Fruit fly (Drosophila melanogaster) whole organism, adult: Measurements from ENCODE around the gene CG6726.

Experiments used
- CG11617 ChIP-seq: fragments of 200-800 bp; sonication (Bioruptor generic); optimal IDR thresholded peaks from 2 replicates; lab custom pipeline; 2017; ENCODE audit warnings: mild to moderate bottlenecking, missing biosample characterization, missing genetic modification reagents, missing genetic modification characterization
- CG12768 ChIP-seq: fragments of 200-800 bp; sonication (Bioruptor generic); optimal IDR thresholded peaks from 2 replicates; lab custom pipeline; 2017; ENCODE audit warnings: missing biosample characterization, missing genetic modification characterization, mild to moderate bottlenecking, moderate library complexity, missing genetic modification reagents
- CG14711 ChIP-seq: fragments of 200-800 bp; sonication (Bioruptor generic); optimal IDR thresholded peaks from 2 replicates; lab custom pipeline; 2018; ENCODE audit warnings: missing biosample characterization, mild to moderate bottlenecking, missing genetic modification characterization, moderate library complexity
- CG1620 ChIP-seq: fragments of 200-800 bp; sonication (Bioruptor generic); optimal IDR thresholded peaks from 2 replicates; lab custom pipeline; 2016; ENCODE audit warnings: missing biosample characterization, missing genetic modification characterization
- CG33017 ChIP-seq: fragments of 200-800 bp; sonication (Bioruptor generic); optimal IDR thresholded peaks from 2 replicates; lab custom pipeline; 2018; ENCODE audit warnings: missing biosample characterization, mild to moderate bottlenecking, missing genetic modification characterization, moderate library complexity
- CG5204 ChIP-seq: fragments of 200-800 bp; sonication (Bioruptor generic); optimal IDR thresholded peaks from 2 replicates; lab custom pipeline; 2016; ENCODE audit warnings: missing biosample characterization, missing genetic modification characterization
- CG7045 ChIP-seq: fragments of 200-800 bp; sonication (Bioruptor generic); optimal IDR thresholded peaks from 2 replicates; lab custom pipeline; 2017; ENCODE audit warnings: missing biosample characterization, mild to moderate bottlenecking, missing genetic modification characterization
- CG7101 ChIP-seq: fragments of 200-800 bp; sonication (Bioruptor generic); optimal IDR thresholded peaks from 2 replicates; lab custom pipeline; 2018; ENCODE audit warnings: missing biosample characterization, mild to moderate bottlenecking, missing genetic modification characterization, moderate library complexity
- Clk ChIP-seq: fragments of 200-800 bp; sonication (Bioruptor generic); optimal IDR thresholded peaks from 2 replicates; lab custom pipeline; 2017; ENCODE audit warnings: missing biosample characterization, missing genetic modification characterization
- Crg-1 ChIP-seq: fragments of 200-800 bp; sonication (Bioruptor generic); optimal IDR thresholded peaks from 2 replicates; lab custom pipeline; 2016; ENCODE audit warnings: missing biosample characterization, missing genetic modification characterization
- Hr96 ChIP-seq: fragments of 200-800 bp; sonication (Bioruptor generic); optimal IDR thresholded peaks from 2 replicates; lab custom pipeline; 2016; ENCODE audit warnings: missing biosample characterization, missing genetic modification characterization
- Mnt ChIP-seq: fragments of 200-800 bp; sonication (Bioruptor generic); optimal IDR thresholded peaks from 2 replicates; lab custom pipeline; 2016; ENCODE audit warnings: missing biosample characterization, mild to moderate bottlenecking, missing genetic modification characterization
- bab1 ChIP-seq: fragments of 200-800 bp; sonication (Bioruptor generic); optimal IDR thresholded peaks from 3 replicates; lab custom pipeline; 2019; ENCODE audit warnings: missing biosample characterization, mild to moderate bottlenecking, missing genetic modification characterization, moderate library complexity
- cic ChIP-seq: fragments of 200-800 bp; sonication (Bioruptor generic); optimal IDR thresholded peaks from 2 replicates; lab custom pipeline; 2017; ENCODE audit warnings: missing biosample characterization, mild to moderate bottlenecking, missing genetic modification characterization, moderate library complexity
- cnc ChIP-seq, 2 experiments: fragments of >200 bp; optimal IDR thresholded peaks; 2 replicates each; lab custom pipeline; 2017
- kay ChIP-seq: fragments of 200-800 bp; sonication (Bioruptor generic); peaks from one replicate; lab custom pipeline; 2016; ENCODE audit warnings: missing biosample characterization, missing genetic modification characterization, borderline replicate concordance
- ovo ChIP-seq: fragments of 200-800 bp; sonication (Bioruptor generic); optimal IDR thresholded peaks from 2 replicates; lab custom pipeline; 2016; ENCODE audit warnings: missing biosample characterization, missing genetic modification characterization
- pad ChIP-seq: fragments of 200-800 bp; sonication (Bioruptor generic); optimal IDR thresholded peaks from 3 replicates; lab custom pipeline; 2017; ENCODE audit warnings: missing biosample characterization, missing genetic modification characterization, mild to moderate bottlenecking, moderate library complexity, missing genetic modification reagents
- tj ChIP-seq: fragments of 200-800 bp; sonication (Bioruptor generic); optimal IDR thresholded peaks from 3 replicates; lab custom pipeline; 2017; ENCODE audit warnings: missing biosample characterization, mild to moderate bottlenecking, missing genetic modification characterization, moderate library complexity
- toe ChIP-seq: fragments of 200-800 bp; sonication (Bioruptor generic); optimal IDR thresholded peaks from 2 replicates; lab custom pipeline; 2016; ENCODE audit warnings: missing biosample characterization, missing genetic modification characterization

CG6726 gene

DNA sequence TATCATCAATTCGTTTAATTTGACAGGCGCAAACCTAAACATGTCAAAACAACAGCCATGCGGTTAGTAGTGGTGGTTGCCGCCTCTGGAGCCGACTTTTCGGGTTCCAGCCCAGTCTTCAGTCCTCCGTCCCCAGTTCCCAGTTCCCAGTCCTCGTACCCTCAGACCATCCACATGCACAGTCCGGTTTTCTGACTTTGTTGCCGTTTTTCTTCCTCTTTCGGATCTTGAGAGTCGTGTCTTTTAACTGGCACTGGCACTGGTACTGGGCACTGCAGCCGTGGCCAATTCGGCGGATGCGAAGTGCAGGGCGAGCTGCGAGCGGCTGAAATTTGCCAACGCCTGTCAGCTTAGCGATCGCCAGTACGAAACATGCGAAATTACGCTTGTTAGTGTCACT, 40.8 kb downstream of the CG6726 start:
- TF ChIP-seq cic (no peak), CG7101 (no peak)

DNA sequence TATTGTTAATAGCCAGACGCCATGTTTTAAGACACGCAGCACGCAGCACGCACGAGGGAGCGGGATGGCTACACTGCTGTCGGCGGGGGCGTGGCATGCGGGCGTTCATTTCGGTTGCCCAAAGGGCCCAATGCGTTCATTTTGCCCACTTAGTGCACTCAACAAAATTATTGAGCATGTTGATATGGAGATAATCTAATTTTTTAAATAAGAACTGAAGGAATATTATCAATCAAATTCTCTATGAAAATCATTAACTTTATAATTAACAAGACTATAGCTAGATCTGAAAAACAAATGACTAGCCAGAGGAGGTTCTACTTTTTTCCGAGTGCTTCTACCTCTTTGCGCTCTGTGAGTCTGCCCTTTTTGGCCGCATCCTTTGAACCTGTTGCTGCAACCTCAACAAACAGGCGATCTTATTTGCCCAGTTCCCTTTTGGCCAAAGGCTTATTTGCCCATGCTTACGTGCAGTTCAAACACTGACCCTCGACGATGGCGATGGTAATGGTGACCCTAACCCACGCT, 41.8 kb downstream of the CG6726 start:
- TF ChIP-seq CG14711 (tag; lab: Kevin White, UChicago) (no peak), pad (GFP tag; lab: Kevin White, UChicago) (no peak), CG7101 (no peak), toe (no peak), ovo (GFP tag; lab: Kevin White, UChicago) (no peak), CG7045 (GFP tag; lab: Kevin White, UChicago) (no peak), CG11617 (GFP tag; lab: Kevin White, UChicago) (no peak), Mnt (GFP tag; lab: Kevin White, UChicago) (no peak), tj (GFP tag; lab: Kevin White, UChicago) (no peak), Clk (GFP tag; lab: Kevin White, UChicago) (no peak)

DNA sequence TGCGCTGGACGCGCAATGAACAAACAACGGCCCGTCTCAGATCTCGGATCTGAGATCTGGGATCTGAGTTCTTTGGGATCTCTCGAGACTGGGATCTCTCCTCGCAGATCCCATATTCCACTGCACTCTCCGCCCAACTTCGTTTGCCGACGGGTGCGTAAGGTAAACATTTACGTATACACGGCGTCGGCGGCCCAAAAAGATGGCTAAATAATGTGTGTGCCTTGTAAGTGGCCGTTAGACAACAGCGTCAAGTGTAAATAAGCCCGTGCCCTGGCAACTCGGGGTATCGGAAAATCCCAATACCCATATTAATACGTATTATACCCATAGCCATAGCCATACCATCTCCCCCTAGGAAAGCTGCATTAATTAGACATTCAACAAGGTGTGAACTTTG, 43.2 kb downstream of the CG6726 start:
- TF ChIP-seq Crg-1 (GFP tag; lab: Kevin White, UChicago) (no peak), CG5204 (GFP tag; lab: Kevin White, UChicago) (no peak), CG7045 (GFP tag; lab: Kevin White, UChicago) (no peak), CG1620 (GFP tag; lab: Kevin White, UChicago) (no peak), CG12768 (no peak), bab1 (GFP tag; lab: Kevin White, UChicago) (no peak), cnc (optimal IDR thresholded peaks at IDR 0.05; lab: Kevin White, UChicago) (no peak), CG11617 (GFP tag; lab: Kevin White, UChicago) (no peak), cic (no peak)

DNA sequence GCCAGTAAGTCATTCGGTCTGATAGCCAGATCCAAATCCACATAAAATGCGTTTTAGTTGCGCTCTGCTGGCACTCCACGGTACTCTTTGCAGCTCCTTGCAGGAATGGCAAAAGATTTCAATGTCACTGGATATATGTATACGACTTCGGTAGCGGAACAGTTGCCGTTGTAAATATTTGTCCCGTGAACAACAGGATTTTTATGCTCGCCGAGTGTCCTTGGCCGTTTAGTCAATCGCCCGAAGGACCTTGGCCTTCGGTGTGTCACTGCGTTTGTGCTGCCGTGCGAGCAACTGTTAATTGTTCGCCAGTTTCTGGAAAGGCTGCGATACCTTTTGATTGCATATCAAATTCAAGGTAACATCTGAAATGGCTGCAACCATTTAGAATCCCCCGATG, 46.9 kb downstream of the CG6726 start:
- no peak for TF ChIP-seq CG1620 (GFP tag; lab: Kevin White, UChicago)
- TF ChIP-seq Mnt (GFP tag; lab: Kevin White, UChicago), result no peak
- TF ChIP-seq tj (GFP tag; lab: Kevin White, UChicago), result no peak
- TF ChIP-seq Hr96, result no peak
- no peak for TF ChIP-seq pad (GFP tag; lab: Kevin White, UChicago)
- no peak for TF ChIP-seq CG5204 (GFP tag; lab: Kevin White, UChicago)
- no peak for TF ChIP-seq CG7101
- TF ChIP-seq Clk (GFP tag; lab: Kevin White, UChicago), result no peak
- TF ChIP-seq cnc (optimal IDR thresholded peaks at IDR 0.05; lab: Kevin White, UChicago), result no peak
- TF ChIP-seq toe, result no peak
- TF ChIP-seq CG33017 (tag; lab: Kevin White, UChicago), result no peak
- TF ChIP-seq ovo (GFP tag; lab: Kevin White, UChicago), result no peak
- no peak for TF ChIP-seq bab1 (GFP tag; lab: Kevin White, UChicago)

DNA sequence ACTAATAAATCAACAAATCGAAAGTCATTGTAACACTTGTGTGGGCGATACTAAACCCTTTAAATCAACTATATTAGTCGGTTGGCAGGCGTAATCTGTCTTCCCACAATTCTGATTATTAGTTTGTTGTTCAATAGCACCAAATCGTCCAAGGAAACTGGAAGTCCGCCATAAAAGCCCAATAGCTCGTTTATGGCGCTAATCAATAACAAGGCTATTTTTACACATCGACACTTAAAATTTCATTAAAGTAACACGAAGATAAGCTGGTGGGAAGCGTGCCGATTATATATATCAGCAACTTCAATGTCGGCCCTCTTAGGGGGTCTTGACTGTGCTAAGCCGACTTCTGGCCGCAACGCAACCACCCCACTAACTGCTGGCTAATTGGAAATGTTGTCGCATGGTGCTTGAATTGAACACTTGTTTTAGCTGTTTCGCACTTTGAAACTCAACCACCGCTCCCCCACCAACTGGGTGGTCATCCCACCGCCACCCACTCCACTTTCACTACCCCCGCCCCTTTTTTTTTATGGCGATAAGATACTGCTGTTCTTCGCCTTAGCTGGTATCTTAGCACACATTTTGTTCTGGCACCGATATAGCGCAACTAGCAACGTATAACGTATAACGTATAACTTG, 47.6 kb downstream of the CG6726 start:
- TF ChIP-seq kay (GFP tag; lab: Kevin White, UChicago) (no peak), cic (peak; percentile 71), bab1 (GFP tag; lab: Kevin White, UChicago) (no peak), Hr96 (no peak), ovo (GFP tag; lab: Kevin White, UChicago) (no peak), CG11617 (GFP tag; lab: Kevin White, UChicago) (no peak), Clk (GFP tag; lab: Kevin White, UChicago) (no peak), toe (no peak), CG12768 (peak; percentile 69), cnc (optimal IDR thresholded peaks at IDR 0.05; lab: Kevin White, UChicago) (no peak), CG5204 (GFP tag; lab: Kevin White, UChicago) (no peak), CG7101 (no peak), tj (GFP tag; lab: Kevin White, UChicago) (no peak), CG14711 (tag; lab: Kevin White, UChicago) (no peak), CG33017 (tag; lab: Kevin White, UChicago) (no peak), pad (GFP tag; lab: Kevin White, UChicago) (no peak)

DNA sequence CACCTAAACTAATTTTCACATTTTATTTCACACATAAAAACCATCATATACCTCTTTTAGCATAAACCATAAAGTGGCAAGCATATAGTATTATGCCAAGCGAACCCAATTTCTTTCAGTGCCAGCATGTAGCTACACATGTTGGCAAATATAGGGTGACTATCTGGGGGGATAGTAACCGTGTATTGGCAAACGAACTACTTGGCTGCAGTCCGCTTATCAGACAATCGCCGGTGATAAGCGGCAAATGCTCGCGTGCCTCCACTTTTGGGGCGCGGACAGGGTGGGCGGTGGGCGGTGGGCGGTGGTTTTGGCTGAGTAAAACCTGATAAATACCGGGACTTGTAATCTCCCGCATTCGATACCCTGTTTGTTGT, 48.1 kb downstream of the CG6726 start:
- TF ChIP-seq Clk (GFP tag; lab: Kevin White, UChicago) (peak; percentile 15), CG11617 (GFP tag; lab: Kevin White, UChicago) (peak; percentile 53), CG7045 (GFP tag; lab: Kevin White, UChicago) (peak; percentile 37), CG12768 (peak; percentile 41), CG1620 (GFP tag; lab: Kevin White, UChicago) (no peak), toe (peak; percentile 14), Mnt (GFP tag; lab: Kevin White, UChicago) (peak; percentile 28), Hr96 (peak; percentile 1), bab1 (GFP tag; lab: Kevin White, UChicago) (no peak), CG7101 (peak; percentile 11), ovo (GFP tag; lab: Kevin White, UChicago) (no peak), pad (GFP tag; lab: Kevin White, UChicago) (peak; percentile 5)

DNA sequence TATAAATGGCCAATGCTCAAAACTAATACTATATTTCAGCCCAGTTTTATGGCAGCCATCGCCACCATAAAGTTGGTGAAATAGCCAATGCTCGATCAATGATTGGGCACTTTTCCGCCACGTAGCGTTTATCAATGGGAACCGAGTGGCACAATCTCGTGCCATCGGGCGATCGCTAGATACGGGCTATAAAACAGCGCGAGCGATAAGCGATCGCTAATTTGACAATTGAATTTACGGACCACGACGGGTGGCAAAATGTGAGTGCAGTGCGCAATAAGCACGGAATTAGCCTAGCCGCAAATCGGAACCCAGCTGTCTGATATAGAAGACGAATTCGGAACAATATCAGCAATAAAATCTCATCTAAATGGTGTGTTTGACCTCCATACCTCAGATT, 48.8 kb downstream of the CG6726 start:
- TF ChIP-seq cnc (optimal IDR thresholded peaks at IDR 0.05; lab: Kevin White, UChicago), result peak; percentile 11 to 52
- no peak for TF ChIP-seq pad (GFP tag; lab: Kevin White, UChicago)
- no peak for TF ChIP-seq tj (GFP tag; lab: Kevin White, UChicago)
- no peak for TF ChIP-seq cic
- TF ChIP-seq CG1620 (GFP tag; lab: Kevin White, UChicago), result no peak
- TF ChIP-seq ovo (GFP tag; lab: Kevin White, UChicago), result no peak
- TF ChIP-seq CG5204 (GFP tag; lab: Kevin White, UChicago), result no peak
- no peak for TF ChIP-seq CG14711 (tag; lab: Kevin White, UChicago)
